Worm (Caenorhabditis elegans): Measurements from ENCODE around the gene C01G10.7.

DNA sequence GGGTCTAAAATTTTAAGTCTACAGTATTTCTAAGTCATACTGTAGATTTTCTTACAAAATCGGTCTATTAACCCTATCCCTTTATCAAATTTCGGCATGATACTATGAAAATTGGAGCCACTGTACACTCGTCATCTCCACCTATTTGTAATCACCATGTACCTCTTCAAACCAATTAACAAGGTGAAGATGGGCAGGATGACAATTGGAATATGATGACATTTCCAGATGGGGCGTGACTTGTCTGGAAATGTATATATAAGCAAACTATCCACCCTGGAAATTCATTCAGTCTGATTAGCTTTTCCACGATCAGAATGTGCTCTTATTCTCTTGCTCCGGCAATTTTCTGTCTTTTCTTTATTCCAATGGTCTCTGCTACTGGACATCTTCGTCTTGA, 23.7 kb downstream of the C01G10.7 start, which contains the start of gene Y75B12A.2:
- TF ChIP-seq unc-62 (GFP tag; optimal IDR thresholded peaks at IDR 0.05) = no peak
- TF ChIP-seq aly-2 (tag; optimal IDR thresholded peaks at IDR 0.05) = no peak
- no peak for TF ChIP-seq nhr-12 (tag; optimal IDR thresholded peaks at IDR 0.05)
- TF ChIP-seq nhr-237 (tag; optimal IDR thresholded peaks at IDR 0.05) = no peak
- no peak for TF ChIP-seq egl-27 (tag; optimal IDR thresholded peaks at IDR 0.05)
- TF ChIP-seq ceh-82 (tag; optimal IDR thresholded peaks at IDR 0.05) = no peak
- TF ChIP-seq Y55F3AM.14 (GFP tag; optimal IDR thresholded peaks at IDR 0.05) = no peak
- no peak for TF ChIP-seq skn-1 (tag; optimal IDR thresholded peaks at IDR 0.05)
